Fruit fly (Drosophila melanogaster): ENCODE results near the gene CG9297.

DNA sequence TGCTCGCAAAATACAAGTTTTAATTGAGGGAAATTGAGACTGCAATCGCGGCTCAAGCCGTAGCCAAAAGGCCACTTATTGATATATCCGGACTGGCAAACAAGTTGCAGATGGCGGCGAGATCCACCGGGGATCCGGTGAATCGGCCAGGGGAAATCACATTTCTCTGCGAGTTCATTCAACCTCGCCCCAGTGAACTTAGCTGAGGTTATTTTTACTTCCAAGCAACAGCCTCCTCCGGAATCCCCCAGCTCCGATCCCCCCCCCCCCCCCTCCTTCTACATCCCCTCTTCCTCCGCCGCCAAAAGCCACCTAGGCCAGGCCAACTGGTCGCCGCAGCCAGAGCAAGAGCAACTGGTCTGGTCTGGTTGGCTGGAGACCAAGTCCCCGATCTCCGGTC is 36.0 kb downstream of the CG9297 start:
- TF ChIP-seq psq (optimal IDR thresholded peaks at IDR 0.05) (no peak), Dll (optimal IDR thresholded peaks at IDR 0.05) (no peak), usp (GFP tag; optimal IDR thresholded peaks at IDR 0.05) (no peak), pan (optimal IDR thresholded peaks at IDR 0.05) (no peak)

All from whole organism.